Fruit fly (Drosophila melanogaster) whole organism, embryonic: ENCODE data around the gene yps.

Experiments used
- Atf-2 ChIP-seq: fragments of 200-800 bp; sonication (Bioruptor generic); optimal IDR thresholded peaks from 2 replicates; lab custom pipeline; 2016; ENCODE audit warnings: missing biosample characterization, missing genetic modification characterization
- CG12155 ChIP-seq: fragments of 200-800 bp; sonication (Bioruptor generic); optimal IDR thresholded peaks from 3 replicates; lab custom pipeline; 2016; ENCODE audit warnings: missing biosample characterization, missing genetic modification characterization
- CG12391 ChIP-seq: fragments of 200-800 bp; sonication (Bioruptor generic); optimal IDR thresholded peaks from 3 replicates; lab custom pipeline; 2018; ENCODE audit warnings: missing biosample characterization, mild to moderate bottlenecking, missing genetic modification characterization, moderate library complexity
- CG16813 ChIP-seq: fragments of 200-800 bp; sonication (Bioruptor generic); IDR thresholded peaks from 3 replicates; pipeline ENCODE4 v1.3.6; 2022; ENCODE audit warnings: missing biosample characterization, missing genetic modification characterization; ENCODE audit not compliant: partially characterized antibody
- CG1792 ChIP-seq: fragments of 200-800 bp; sonication (Bioruptor generic); optimal IDR thresholded peaks from 2 replicates; lab custom pipeline; 2016; ENCODE audit warnings: missing biosample characterization, missing genetic modification characterization
- CG1832 ChIP-seq: fragments of 200-800 bp; sonication (Bioruptor generic); optimal IDR thresholded peaks from 2 replicates; lab custom pipeline; 2017; ENCODE audit warnings: missing biosample characterization, mild to moderate bottlenecking, missing genetic modification characterization, inconsistent platforms
- CG18476 ChIP-seq: fragments of 200-800 bp; sonication (Bioruptor generic); optimal IDR thresholded peaks from 2 replicates; lab custom pipeline; 2016; ENCODE audit warnings: missing biosample characterization, mild to moderate bottlenecking, missing genetic modification characterization
- CG31365 ChIP-seq: fragments of 200-800 bp; sonication (Bioruptor generic); optimal IDR thresholded peaks from 2 replicates; lab custom pipeline; 2018; ENCODE audit warnings: missing biosample characterization, mild to moderate bottlenecking, missing genetic modification characterization
- CG34224 ChIP-seq: fragments of 200-800 bp; sonication (Bioruptor generic); IDR thresholded peaks from 3 replicates; pipeline ENCODE4 v1.3.6; 2022; ENCODE audit warnings: missing biosample characterization, missing genetic modification characterization; ENCODE audit not compliant: partially characterized antibody
- CG3995 ChIP-seq: fragments of 200-800 bp; sonication (Bioruptor generic); optimal IDR thresholded peaks from 3 replicates; lab custom pipeline; 2016; ENCODE audit warnings: missing biosample characterization, missing genetic modification characterization
- CG4404 ChIP-seq: fragments of 200-800 bp; sonication (Bioruptor generic); IDR thresholded peaks from 2 replicates; pipeline ENCODE4 v1.3.6; 2022; ENCODE audit warnings: missing biosample characterization, missing genetic modification characterization
- CG6813 ChIP-seq: fragments of 200-800 bp; sonication (Bioruptor generic); optimal IDR thresholded peaks from 2 replicates; lab custom pipeline; 2017; ENCODE audit warnings: missing biosample characterization, missing genetic modification characterization, mild to moderate bottlenecking, moderate library complexity, missing genetic modification reagents
- CG6854 ChIP-seq: fragments of 200-800 bp; sonication (Bioruptor generic); optimal IDR thresholded peaks from 3 replicates; lab custom pipeline; 2017; ENCODE audit warnings: missing biosample characterization, mild to moderate bottlenecking, missing genetic modification characterization
- CG7271 ChIP-seq: fragments of 200-800 bp; sonication (Bioruptor generic); optimal IDR thresholded peaks from 2 replicates; lab custom pipeline; 2018; ENCODE audit warnings: missing biosample characterization, mild to moderate bottlenecking, missing genetic modification characterization, moderate library complexity
- CHES-1-like ChIP-seq: fragments of 200-800 bp; sonication (Bioruptor generic); optimal IDR thresholded peaks from 2 replicates; lab custom pipeline; 2016; ENCODE audit warnings: missing biosample characterization, missing genetic modification characterization
- Chrac-16 ChIP-seq: fragments of 200-800 bp; sonication (Bioruptor generic); optimal IDR thresholded peaks from 3 replicates; lab custom pipeline; 2016; ENCODE audit warnings: missing biosample characterization, missing genetic modification characterization
- D19B ChIP-seq: fragments of 200-800 bp; sonication (Bioruptor generic); optimal IDR thresholded peaks from 2 replicates; lab custom pipeline; 2017; ENCODE audit warnings: missing biosample characterization, mild to moderate bottlenecking, missing genetic modification characterization
- Dbx ChIP-seq: fragments of 200-800 bp; sonication (Bioruptor generic); IDR thresholded peaks from 3 replicates; pipeline ENCODE4 v1.3.6; 2022; ENCODE audit warnings: missing biosample characterization, missing genetic modification characterization
- Dref ChIP-seq: fragments of 200-800 bp; sonication (Bioruptor generic); IDR thresholded peaks from 2 replicates; pipeline ENCODE4 v1.3.6; 2022; ENCODE audit warnings: missing biosample characterization, missing genetic modification characterization
- GATAe ChIP-seq: fragments of 200-800 bp; sonication (Bioruptor generic); conservative IDR thresholded peaks from 2 replicates; pipeline ENCODE4 v1.3.6; 2022; ENCODE audit warnings: missing biosample characterization, missing genetic modification characterization
- Gug ChIP-seq: fragments of 200-800 bp; sonication (Bioruptor generic); IDR thresholded peaks from 4 replicates; pipeline ENCODE4 v1.3.6; 2022; ENCODE audit warnings: missing biosample characterization, missing genetic modification characterization
- Hr39 ChIP-seq: fragments of >200 bp; optimal IDR thresholded peaks from 2 replicates; lab custom pipeline; 2017
- Hr78 ChIP-seq, 2 experiments: fragments of 200-800 bp in 1 of 2; fragments of >200 bp in 1 of 2; sonication (Bioruptor generic) in 1 of 2; optimal IDR thresholded peaks; 2 replicates each; lab custom pipeline; 2017 to 2019; ENCODE audit warnings: missing biosample characterization in 2 of 2, missing genetic modification characterization in 2 of 2, mild to moderate bottlenecking in 1 of 2, moderate library complexity in 1 of 2
- Mes4 ChIP-seq: fragments of 200-800 bp; sonication (Bioruptor generic); optimal IDR thresholded peaks from 2 replicates; lab custom pipeline; 2016; ENCODE audit warnings: missing biosample characterization, missing genetic modification characterization
- NC2α ChIP-seq: fragments of 200-800 bp; sonication (Bioruptor generic); optimal IDR thresholded peaks from 2 replicates; lab custom pipeline; 2016; ENCODE audit warnings: missing biosample characterization, missing genetic modification characterization
- Nf-YC ChIP-seq: fragments of 200-800 bp; optimal IDR thresholded peaks from 3 replicates; lab custom pipeline; 2019; ENCODE audit warnings: missing biosample characterization, mild to moderate bottlenecking, missing genetic modification characterization, moderate library complexity
- Rx ChIP-seq: fragments of 200-800 bp; sonication (Bioruptor generic); IDR thresholded peaks from 2 replicates; pipeline ENCODE4 v1.3.6; 2022; ENCODE audit warnings: missing biosample characterization, missing genetic modification characterization
- Scr ChIP-seq: fragments of 200-800 bp; sonication (Bioruptor generic); IDR thresholded peaks from 2 replicates; pipeline ENCODE4 v1.3.6; 2022; ENCODE audit warnings: missing biosample characterization, missing genetic modification characterization; ENCODE audit not compliant: partially characterized antibody
- aop ChIP-seq: fragments of 200-800 bp; sonication (Bioruptor generic); IDR thresholded peaks from 2 replicates; pipeline ENCODE4 v1.3.6; 2022; ENCODE audit warnings: missing biosample characterization, missing genetic modification characterization
- ato ChIP-seq: fragments of 200-800 bp; sonication (Bioruptor generic); IDR thresholded peaks from 2 replicates; pipeline ENCODE4 v1.3.6; 2022; ENCODE audit warnings: missing biosample characterization, missing genetic modification characterization; ENCODE audit not compliant: partially characterized antibody
- bigmax ChIP-seq: fragments of 200-800 bp; sonication (Bioruptor generic); optimal IDR thresholded peaks from 2 replicates; lab custom pipeline; 2018; ENCODE audit warnings: missing biosample characterization, mild to moderate bottlenecking, missing genetic modification characterization
- bsh ChIP-seq, 2 experiments: fragments of 200-800 bp; sonication (Bioruptor generic); optimal IDR thresholded peaks; 2 replicates each; lab custom pipeline; 2017 to 2018; ENCODE audit warnings: mild to moderate bottlenecking in 2 of 2, missing biosample characterization in 2 of 2, missing genetic modification characterization in 2 of 2, moderate library complexity in 1 of 2
- crp ChIP-seq, 2 experiments: fragments of 200-800 bp; sonication (Bioruptor generic); optimal IDR thresholded peaks; 2 replicates in 1 of 2; 3 replicates in 1 of 2; lab custom pipeline; 2017; ENCODE audit warnings: missing biosample characterization in 2 of 2, missing genetic modification characterization in 2 of 2, mild to moderate bottlenecking in 1 of 2, moderate library complexity in 1 of 2
- da ChIP-seq: fragments of 200-800 bp; sonication (Bioruptor generic); optimal IDR thresholded peaks from 2 replicates; lab custom pipeline; 2016; ENCODE audit warnings: missing biosample characterization, missing genetic modification characterization
- esg ChIP-seq: fragments of 200-800 bp; sonication (Bioruptor generic); conservative IDR thresholded peaks from 2 replicates; pipeline ENCODE4 v1.3.6; 2022; ENCODE audit warnings: missing biosample characterization, missing genetic modification characterization
- fd102C ChIP-seq: fragments of 200-800 bp; sonication (Bioruptor generic); optimal IDR thresholded peaks from 2 replicates; lab custom pipeline; 2018; ENCODE audit warnings: missing biosample characterization, mild to moderate bottlenecking, missing genetic modification characterization, moderate library complexity
- fu2 ChIP-seq: fragments of 200-800 bp; sonication (Bioruptor generic); optimal IDR thresholded peaks from 2 replicates; lab custom pipeline; 2016; ENCODE audit warnings: missing biosample characterization, missing genetic modification characterization
- gcm ChIP-seq: fragments of 200-800 bp; sonication (Bioruptor generic); optimal IDR thresholded peaks from 2 replicates; lab custom pipeline; 2019; ENCODE audit warnings: missing biosample characterization, mild to moderate bottlenecking, missing genetic modification characterization, moderate library complexity
- hb ChIP-seq: fragments of 200-800 bp; sonication (Bioruptor generic); IDR thresholded peaks from 3 replicates; pipeline ENCODE4 v1.3.6; 2022; ENCODE audit warnings: missing biosample characterization, missing genetic modification characterization; ENCODE audit not compliant: partially characterized antibody
- hkb ChIP-seq, 2 experiments: fragments of 200-800 bp in 1 of 2; fragments of >200 bp in 1 of 2; sonication (Bioruptor generic) in 1 of 2; IDR thresholded peaks in 1 of 2; optimal IDR thresholded peaks in 1 of 2; 2 replicates each; pipeline versions ENCODE4 v1.3.6 to Lab custom; 2017 to 2022; ENCODE audit warnings: missing biosample characterization in 1 of 2, missing genetic modification characterization in 1 of 2
- kah ChIP-seq: fragments of 200-800 bp; sonication (Bioruptor generic); optimal IDR thresholded peaks from 2 replicates; lab custom pipeline; 2018; ENCODE audit warnings: missing biosample characterization, mild to moderate bottlenecking, missing genetic modification characterization
- klu ChIP-seq: fragments of 200-800 bp; sonication (Bioruptor generic); IDR thresholded peaks from 2 replicates; pipeline ENCODE4 v1.3.6; 2022; ENCODE audit warnings: missing biosample characterization, missing genetic modification characterization
- knrl ChIP-seq: fragments of 200-800 bp; sonication (Bioruptor generic); IDR thresholded peaks from 3 replicates; pipeline ENCODE4 v1.3.6; 2022; ENCODE audit warnings: missing biosample characterization, missing genetic modification characterization; ENCODE audit not compliant: partially characterized antibody
- oc ChIP-seq: fragments of 200-800 bp; sonication (Bioruptor generic); optimal IDR thresholded peaks from 2 replicates; lab custom pipeline; 2018; ENCODE audit warnings: missing biosample characterization, mild to moderate bottlenecking, missing genetic modification characterization, moderate library complexity
- peb ChIP-seq: fragments of 200-800 bp; sonication (Bioruptor generic); IDR thresholded peaks from 2 replicates; pipeline ENCODE4 v1.3.6; 2022; ENCODE audit warnings: missing biosample characterization, missing genetic modification characterization
- ranshi ChIP-seq: fragments of 200-800 bp; sonication (Bioruptor generic); IDR thresholded peaks from 2 replicates; pipeline ENCODE4 v1.3.6; 2022; ENCODE audit warnings: missing biosample characterization, missing genetic modification characterization
- row ChIP-seq: fragments of 200-800 bp; sonication (Bioruptor generic); IDR thresholded peaks from 3 replicates; pipeline ENCODE4 v1.3.6; 2022; ENCODE audit warnings: missing biosample characterization, missing genetic modification characterization
- tap ChIP-seq: fragments of 200-800 bp; optimal IDR thresholded peaks from 3 replicates; lab custom pipeline; 2019; ENCODE audit warnings: missing biosample characterization, mild to moderate bottlenecking, missing genetic modification characterization, moderate library complexity
- ttk ChIP-seq: fragments of 200-800 bp; sonication (Bioruptor generic); IDR thresholded peaks from 2 replicates; pipeline ENCODE4 v2.1.2; 2022; ENCODE audit warnings: missing biosample characterization, missing genetic modification characterization
- yki ChIP-seq: fragments of >200 bp; optimal IDR thresholded peaks from 3 replicates; lab custom pipeline; 2018

Gene yps

DNA sequence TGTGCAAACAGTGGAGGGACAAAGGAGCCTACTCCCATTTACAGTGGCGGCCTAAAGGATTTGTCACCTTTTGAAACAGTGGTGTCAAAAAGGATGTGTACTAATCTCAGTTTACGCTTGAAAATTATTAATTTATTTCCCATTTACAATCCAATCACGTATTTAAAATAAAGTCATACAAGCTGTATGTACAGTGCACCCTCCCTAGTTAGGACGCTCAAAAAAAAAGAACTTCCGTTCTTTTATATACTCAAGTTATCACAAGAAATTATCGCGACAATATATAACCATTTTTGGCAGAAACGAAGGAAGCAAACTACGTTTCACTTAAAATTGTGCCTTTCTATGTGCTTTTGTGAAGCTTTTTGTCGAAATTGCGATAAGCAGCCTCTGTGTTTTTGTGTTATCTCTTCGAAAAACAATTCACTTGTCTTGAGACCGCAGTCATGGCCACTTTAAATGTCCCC, 14.3 kb upstream of the yps start (continued):
- no peak for TF ChIP-seq crp (GFP tag; optimal IDR thresholded peaks at IDR 0.05; lab: Kevin White, UChicago)
- TF ChIP-seq CG7271 (tag; lab: Kevin White, UChicago) = no peak
- TF ChIP-seq Rx (GFP tag; lab: Robert Waterston, UW) = no peak
- TF ChIP-seq Nf-YC (tag; lab: Kevin White, UChicago) = peak; percentile 31
- no peak for TF ChIP-seq CG34224 (GFP tag; lab: Robert Waterston, UW)
- no peak for TF ChIP-seq fu2 (GFP tag; lab: Kevin White, UChicago)
- TF ChIP-seq gcm (GFP tag; lab: Kevin White, UChicago) = no peak
- peak; percentile 36; the same call in 1 of the 2 replicates for TF ChIP-seq CG4404 (GFP tag; lab: Robert Waterston, UW)
- TF ChIP-seq CHES-1-like (GFP tag; lab: Kevin White, UChicago) = peak; percentile 50
- no peak for TF ChIP-seq Hr78 (GFP tag; optimal IDR thresholded peaks at IDR 0.05; lab: Kevin White, UChicago)
- peak; percentile 70 for TF ChIP-seq row
- TF ChIP-seq Hr39 (lab: Kevin White, UChicago) = no peak
- TF ChIP-seq da (GFP tag; lab: Kevin White, UChicago) = no peak
- peak; percentile 39 for TF ChIP-seq D19B (GFP tag; lab: Kevin White, UChicago)
- TF ChIP-seq Chrac-16 = peak; percentile 27
- no peak for TF ChIP-seq klu (GFP tag; lab: Robert Waterston, UW)
- TF ChIP-seq CG1792 (GFP tag; lab: Kevin White, UChicago) = no peak
- TF ChIP-seq oc = no peak
- TF ChIP-seq CG3995 (GFP tag; lab: Kevin White, UChicago) = peak; percentile 22
- 0 out of 2 replicates have a peak, but pooled peaks have one; percentile 14 for TF ChIP-seq peb (GFP tag; lab: Robert Waterston, UW)
- no peak for TF ChIP-seq bigmax
- 0 out of 2 replicates have a peak, but pooled peaks have one; percentile 24 for TF ChIP-seq GATAe
- no peak for TF ChIP-seq Dbx
- no peak for TF ChIP-seq kah (GFP tag; lab: Kevin White, UChicago)
- TF ChIP-seq CG12391 (tag; lab: Kevin White, UChicago) = peak; percentile 27
- TF ChIP-seq Dref (GFP tag; lab: Robert Waterston, UW) = no peak
- TF ChIP-seq yki = no peak
- TF ChIP-seq hkb (optimal IDR thresholded peaks at IDR 0.05; lab: Kevin White, UChicago) = no peak
- TF ChIP-seq hkb (GFP tag; IDR thresholded peaks at IDR 0.05; lab: Robert Waterston, UW) = peak; percentile 51
- no peak for TF ChIP-seq CG18476 (GFP tag; lab: Kevin White, UChicago)
- 0 out of 2 replicates have a peak, but pooled peaks have one; percentile 44 for TF ChIP-seq ttk (GFP tag; lab: Robert Waterston, UW)
- peak; percentile 34 for TF ChIP-seq CG6854 (GFP tag; lab: Kevin White, UChicago)
- no peak for TF ChIP-seq CG16813
- TF ChIP-seq CG12155 (GFP tag; lab: Kevin White, UChicago) = peak; percentile 7
- peak; percentile 27; the same call in 1 of the 2 replicates for TF ChIP-seq esg (GFP tag; lab: Robert Waterston, UW)
- TF ChIP-seq knrl = no peak
- no peak for TF ChIP-seq tap
- TF ChIP-seq NC2α (GFP tag; lab: Kevin White, UChicago) = no peak
- peak in 1 of 2 experiments; percentile 36 for TF ChIP-seq bsh (GFP tag; optimal IDR thresholded peaks at IDR 0.05; lab: Kevin White, UChicago)
- no peak for TF ChIP-seq aop (GFP tag; lab: Robert Waterston, UW)
- TF ChIP-seq CG1832 (GFP tag; lab: Kevin White, UChicago) = no peak
- TF ChIP-seq CG31365 (tag; lab: Kevin White, UChicago) = no peak
- no peak for TF ChIP-seq ranshi (GFP tag; lab: Robert Waterston, UW)
- no peak for TF ChIP-seq fd102C (GFP tag; lab: Kevin White, UChicago)
- no peak for TF ChIP-seq ato (GFP tag; lab: Robert Waterston, UW)
- TF ChIP-seq Gug (GFP tag; lab: Robert Waterston, UW) = no peak; the same call in 3 of the 4 replicates
- TF ChIP-seq CG6813 (GFP tag; lab: Kevin White, UChicago) = no peak
- peak; percentile 56 for TF ChIP-seq Atf-2
- TF ChIP-seq Mes4 (GFP tag; lab: Kevin White, UChicago) = peak; percentile 19
- no peak for TF ChIP-seq hb (GFP tag; lab: Robert Waterston, UW)
- no peak for TF ChIP-seq Scr (GFP tag; lab: Robert Waterston, UW)
